Fruit fly (Drosophila melanogaster) whole organism: Measurements from ENCODE around the gene CG3841.

Source experiments
- CG8478 ChIP-seq: fragments of >200 bp; optimal IDR thresholded peaks from 2 replicates; lab custom pipeline; 2018; ENCODE audit warnings: inconsistent platforms
- Dll ChIP-seq: fragments of >200 bp; optimal IDR thresholded peaks from 2 replicates; lab custom pipeline; 2017
- pan ChIP-seq: fragments of >200 bp; optimal IDR thresholded peaks from 2 replicates; lab custom pipeline; 2017
- psq ChIP-seq: fragments of >200 bp; optimal IDR thresholded peaks from 2 replicates; lab custom pipeline; 2017
- usp ChIP-seq: fragments of >200 bp; optimal IDR thresholded peaks from 2 replicates; lab custom pipeline; 2017; ENCODE audit warnings: missing biosample characterization, missing genetic modification characterization, mixed read lengths

dm6 chr2L:9576269-9576933, 12.9 kb upstream of the CG3841 start, which contains the start of gene Mtpalpha:
- TF ChIP-seq CG8478 (lab: Kevin White, UChicago) (no peak), usp (GFP tag; lab: Kevin White, UChicago) (no peak), psq (lab: Kevin White, UChicago) (no peak), pan (lab: Kevin White, UChicago) (no peak), Dll (lab: Kevin White, UChicago) (no peak)
